Worm (Caenorhabditis elegans) whole organism, early embryonic: ENCODE results near the gene C04A2.15.

ENCODE experiments used
- F13C5.2 ChIP-seq: sonication (generic microtip); optimal IDR thresholded peaks from 2 replicates; lab custom pipeline; 2017; ENCODE audit warnings: mild to moderate bottlenecking, missing genetic modification characterization, inconsistent platforms, missing compliant biosample characterization
- aly-1 ChIP-seq: sonication (generic microtip); optimal IDR thresholded peaks from 2 replicates; lab custom pipeline; 2016; ENCODE audit warnings: missing genetic modification characterization, missing compliant biosample characterization
- ama-1 ChIP-seq: fragments of 150-350 bp; optimal IDR thresholded peaks from 2 replicates; lab custom pipeline; 2014
- ceh-36 ChIP-seq: sonication (generic microtip); optimal IDR thresholded peaks from 2 replicates; lab custom pipeline; 2016; ENCODE audit warnings: missing genetic modification characterization, inconsistent platforms, missing compliant biosample characterization
- ets-7 ChIP-seq: sonication (generic microtip); optimal IDR thresholded peaks from 2 replicates; lab custom pipeline; 2016; ENCODE audit warnings: missing genotype, missing genetic modification characterization, missing compliant biosample characterization
- flt-1 ChIP-seq: fragments of 200-800 bp; sonication (Bioruptor generic); IDR thresholded peaks from 2 replicates; pipeline ENCODE4 v1.3.6; 2022; ENCODE audit warnings: missing genetic modification characterization, missing compliant biosample characterization
- hmbx-1 ChIP-seq: sonication (generic microtip); optimal IDR thresholded peaks from 2 replicates; lab custom pipeline; 2016; ENCODE audit warnings: mild to moderate bottlenecking, missing genetic modification characterization, missing compliant biosample characterization
- pes-1 ChIP-seq: fragments of 200-800 bp; sonication (Bioruptor generic); IDR thresholded peaks from 2 replicates; pipeline ENCODE4 v1.3.6; 2022; ENCODE audit warnings: missing genetic modification reagents, missing genetic modification characterization, missing compliant biosample characterization
- scrt-1 ChIP-seq: fragments of 200-800 bp; sonication (Bioruptor generic); IDR thresholded peaks from 2 replicates; pipeline ENCODE4 v1.3.6; 2022; ENCODE audit warnings: missing genetic modification characterization, missing compliant biosample characterization
- sea-1 ChIP-seq: fragments of 200-800 bp; sonication (Bioruptor generic); conservative IDR thresholded peaks from 2 replicates; pipeline ENCODE4 v1.3.6; 2022; ENCODE audit warnings: missing genetic modification characterization, missing compliant biosample characterization
- tbx-11 ChIP-seq: fragments of 200-800 bp; sonication (Bioruptor generic); IDR thresholded peaks from 2 replicates; pipeline ENCODE4 v1.3.6; 2022; ENCODE audit warnings: missing genetic modification characterization, missing compliant biosample characterization
- tbx-37 ChIP-seq: fragments of 200-800 bp; sonication (Bioruptor generic); conservative IDR thresholded peaks from 2 replicates; pipeline ENCODE4 v1.3.6; 2022; ENCODE audit warnings: missing genetic modification reagents, missing genetic modification characterization, missing compliant biosample characterization
- tra-4 ChIP-seq: sonication (generic microtip); optimal IDR thresholded peaks from 2 replicates; lab custom pipeline; 2017; ENCODE audit warnings: missing genetic modification characterization, missing compliant biosample characterization

DNA sequence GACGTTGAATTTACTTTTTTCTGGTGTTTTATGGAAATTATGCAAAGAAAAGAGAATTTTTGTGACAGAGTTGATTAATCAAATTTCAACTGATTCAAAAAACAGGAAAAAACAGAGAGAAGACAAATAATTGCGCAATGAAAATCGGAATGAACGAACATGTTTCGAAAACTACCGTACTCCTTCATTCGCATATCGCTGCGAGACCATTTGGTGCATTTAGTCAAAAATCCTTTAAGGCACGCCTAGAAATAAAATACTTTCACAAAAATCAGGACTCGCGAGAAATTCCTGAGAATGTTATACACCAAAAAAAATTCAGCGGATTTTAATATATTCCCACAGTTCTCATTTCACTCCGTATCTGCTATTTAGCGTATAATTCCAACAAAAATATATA, 8.0 kb downstream of the C04A2.15 start:
- no peak for TF ChIP-seq tbx-11
- no peak for TF ChIP-seq ama-1 (lab: Kevin White, UChicago)
- TF ChIP-seq hmbx-1 (tag; lab: Kevin White, UChicago): no peak
- TF ChIP-seq pes-1 (GFP tag; lab: Robert Waterston, UW): no peak
- TF ChIP-seq ceh-36: no peak
- no peak for TF ChIP-seq scrt-1 (GFP tag; lab: Robert Waterston, UW)
- TF ChIP-seq flt-1 (GFP tag; lab: Robert Waterston, UW): no peak
- no peak for TF ChIP-seq tra-4 (tag; lab: Kevin White, UChicago)
- no peak for TF ChIP-seq aly-1 (tag; lab: Kevin White, UChicago)
- no peak for TF ChIP-seq F13C5.2
- TF ChIP-seq ets-7 (tag; lab: Kevin White, UChicago): no peak
- no peak for TF ChIP-seq tbx-37 (GFP tag; lab: Robert Waterston, UW)
- no peak for TF ChIP-seq sea-1
